Fruit fly (Drosophila melanogaster) whole organism, embryonic: ENCODE results near the gene EndoGI.

Experiments used
- Aef1 ChIP-seq: fragments of 200-800 bp; sonication (Bioruptor generic); IDR thresholded peaks from 3 replicates; pipeline ENCODE4 v1.3.6; 2022; ENCODE audit warnings: missing biosample characterization, missing genetic modification characterization
- B-H2 ChIP-seq: fragments of 200-800 bp; sonication (Bioruptor generic); optimal IDR thresholded peaks from 2 replicates; lab custom pipeline; 2018; ENCODE audit warnings: missing biosample characterization, mild to moderate bottlenecking, missing genetic modification characterization
- Bdp1 ChIP-seq: fragments of 200-800 bp; sonication (Bioruptor generic); optimal IDR thresholded peaks from 3 replicates; lab custom pipeline; 2016; ENCODE audit warnings: missing biosample characterization, missing genetic modification characterization
- CG10565 ChIP-seq: fragments of 200-800 bp; sonication (Bioruptor generic); optimal IDR thresholded peaks from 3 replicates; lab custom pipeline; 2016; ENCODE audit warnings: missing biosample characterization, mild to moderate bottlenecking, missing genetic modification characterization
- CG10654 ChIP-seq: fragments of 200-800 bp; sonication (Bioruptor generic); optimal IDR thresholded peaks from 2 replicates; lab custom pipeline; 2016; ENCODE audit warnings: missing biosample characterization, missing genetic modification characterization
- CG11504 ChIP-seq: fragments of 200-800 bp; sonication (Bioruptor generic); optimal IDR thresholded peaks from 3 replicates; lab custom pipeline; 2019; ENCODE audit warnings: missing biosample characterization, mild to moderate bottlenecking, missing genetic modification characterization, moderate library complexity
- CG12769 ChIP-seq: fragments of 200-800 bp; sonication (Bioruptor generic); optimal IDR thresholded peaks from 2 replicates; lab custom pipeline; 2019; ENCODE audit warnings: missing biosample characterization, mild to moderate bottlenecking, missing genetic modification characterization, moderate library complexity
- CG14014 ChIP-seq: fragments of 200-800 bp; sonication (Bioruptor generic); IDR thresholded peaks from 2 replicates; pipeline ENCODE4 v1.3.6; 2022; ENCODE audit warnings: missing biosample characterization, missing genetic modification characterization
- CG1529 ChIP-seq: fragments of 200-800 bp; sonication (Bioruptor generic); optimal IDR thresholded peaks from 3 replicates; lab custom pipeline; 2018; ENCODE audit warnings: missing biosample characterization, missing genetic modification characterization
- CG16779 ChIP-seq: fragments of 200-800 bp; sonication (Bioruptor generic); IDR thresholded peaks from 2 replicates; pipeline ENCODE4 v1.3.6; 2022; ENCODE audit warnings: missing biosample characterization, missing genetic modification characterization
- CG17186 ChIP-seq: fragments of 200-800 bp; sonication (Bioruptor generic); optimal IDR thresholded peaks from 3 replicates; lab custom pipeline; 2017; ENCODE audit warnings: missing biosample characterization, missing genetic modification reagents, missing genetic modification characterization
- CG17829 ChIP-seq: fragments of 200-800 bp; optimal IDR thresholded peaks from 2 replicates; lab custom pipeline; 2019; ENCODE audit warnings: missing biosample characterization, mild to moderate bottlenecking, missing genetic modification characterization, moderate library complexity
- CG31388 ChIP-seq: fragments of 200-800 bp; sonication (Bioruptor generic); optimal IDR thresholded peaks from 2 replicates; lab custom pipeline; 2016; ENCODE audit warnings: missing biosample characterization, missing genetic modification characterization
- CG34224 ChIP-seq: fragments of 200-800 bp; sonication (Bioruptor generic); IDR thresholded peaks from 3 replicates; pipeline ENCODE4 v1.3.6; 2022; ENCODE audit warnings: missing biosample characterization, missing genetic modification characterization; ENCODE audit not compliant: partially characterized antibody
- CG43689 ChIP-seq: fragments of 200-800 bp; sonication (Bioruptor generic); IDR thresholded peaks from 2 replicates; pipeline ENCODE4 v1.3.6; 2022; ENCODE audit warnings: missing biosample characterization, missing genetic modification characterization
- CG4424 ChIP-seq: fragments of 200-800 bp; sonication (Bioruptor generic); optimal IDR thresholded peaks from 3 replicates; lab custom pipeline; 2016; ENCODE audit warnings: missing biosample characterization, missing genetic modification characterization
- CG4730 ChIP-seq: fragments of 200-800 bp; sonication (Bioruptor generic); IDR thresholded peaks from 2 replicates; pipeline ENCODE4 v1.3.6; 2022; ENCODE audit warnings: missing biosample characterization, missing genetic modification characterization
- CG4820 ChIP-seq: fragments of 200-800 bp; sonication (Bioruptor generic); optimal IDR thresholded peaks from 3 replicates; lab custom pipeline; 2016; ENCODE audit warnings: missing biosample characterization, missing genetic modification characterization
- CG7928 ChIP-seq: fragments of 200-800 bp; sonication (Bioruptor generic); optimal IDR thresholded peaks from 2 replicates; lab custom pipeline; 2017; ENCODE audit warnings: missing biosample characterization, mild to moderate bottlenecking, missing genetic modification characterization
- CG8089 ChIP-seq: fragments of 200-800 bp; sonication (Bioruptor generic); optimal IDR thresholded peaks from 3 replicates; lab custom pipeline; 2016; ENCODE audit warnings: missing biosample characterization, missing genetic modification characterization
- Camta ChIP-seq: fragments of 200-800 bp; sonication (Bioruptor generic); optimal IDR thresholded peaks from 2 replicates; lab custom pipeline; 2016; ENCODE audit warnings: missing biosample characterization, missing genetic modification characterization
- Doc3 ChIP-seq: fragments of 200-800 bp; sonication (Bioruptor generic); IDR thresholded peaks from 3 replicates; pipeline ENCODE4 v1.3.6; 2022; ENCODE audit warnings: missing biosample characterization, missing genetic modification characterization; ENCODE audit not compliant: partially characterized antibody
- GATAe ChIP-seq: fragments of 200-800 bp; sonication (Bioruptor generic); conservative IDR thresholded peaks from 2 replicates; pipeline ENCODE4 v1.3.6; 2022; ENCODE audit warnings: missing biosample characterization, missing genetic modification characterization
- Hsf ChIP-seq: fragments of 200-800 bp; sonication (Bioruptor generic); optimal IDR thresholded peaks from 3 replicates; lab custom pipeline; 2016; ENCODE audit warnings: missing biosample characterization, missing genetic modification characterization
- Jarid2 ChIP-seq: fragments of 200-800 bp; sonication (Bioruptor generic); optimal IDR thresholded peaks from 3 replicates; lab custom pipeline; 2017; ENCODE audit warnings: mild to moderate bottlenecking, missing biosample characterization, missing genetic modification reagents, missing genetic modification characterization
- Lim3 ChIP-seq: fragments of 200-800 bp; sonication (Bioruptor generic); IDR thresholded peaks from 2 replicates; pipeline ENCODE4 v1.3.6; 2022; ENCODE audit warnings: missing biosample characterization, missing genetic modification characterization
- Lpt ChIP-seq: fragments of >200 bp; optimal IDR thresholded peaks from 2 replicates; lab custom pipeline; 2018; ENCODE audit warnings: missing biosample characterization, missing genetic modification characterization
- PHDP ChIP-seq: fragments of 200-800 bp; sonication (Bioruptor generic); optimal IDR thresholded peaks from 3 replicates; lab custom pipeline; 2018; ENCODE audit warnings: missing biosample characterization, mild to moderate bottlenecking, missing genetic modification characterization, moderate library complexity
- Side ChIP-seq: fragments of 200-800 bp; sonication (Bioruptor generic); optimal IDR thresholded peaks from 2 replicates; lab custom pipeline; 2016; ENCODE audit warnings: missing biosample characterization, missing genetic modification characterization
- Sry-β ChIP-seq: fragments of 200-800 bp; sonication (Bioruptor generic); optimal IDR thresholded peaks from 2 replicates; lab custom pipeline; 2018; ENCODE audit warnings: missing biosample characterization, mild to moderate bottlenecking, missing genetic modification characterization, moderate library complexity
- Sry-δ ChIP-seq: fragments of 200-800 bp; sonication (Bioruptor generic); optimal IDR thresholded peaks from 2 replicates; lab custom pipeline; 2016; ENCODE audit warnings: missing biosample characterization, missing genetic modification characterization
- ac ChIP-seq: fragments of 200-800 bp; sonication (Bioruptor generic); optimal IDR thresholded peaks from 3 replicates; lab custom pipeline; 2017; ENCODE audit warnings: missing biosample characterization, mild to moderate bottlenecking, missing genetic modification characterization
- ato ChIP-seq: fragments of 200-800 bp; sonication (Bioruptor generic); IDR thresholded peaks from 2 replicates; pipeline ENCODE4 v1.3.6; 2022; ENCODE audit warnings: missing biosample characterization, missing genetic modification characterization; ENCODE audit not compliant: partially characterized antibody
- ci ChIP-seq: fragments of 200-800 bp; sonication (Bioruptor generic); IDR thresholded peaks from 3 replicates; pipeline ENCODE4 v1.3.6; 2022; ENCODE audit warnings: missing biosample characterization, missing genetic modification characterization
- danr ChIP-seq: fragments of 200-800 bp; sonication (Bioruptor generic); IDR thresholded peaks from 2 replicates; pipeline ENCODE4 v1.3.6; 2022; ENCODE audit warnings: missing biosample characterization, missing genetic modification characterization
- exex ChIP-seq: fragments of 200-800 bp; sonication (Bioruptor generic); optimal IDR thresholded peaks from 4 replicates; lab custom pipeline; 2018; ENCODE audit warnings: missing biosample characterization, mild to moderate bottlenecking, missing genetic modification characterization, moderate library complexity
- fd64A ChIP-seq: fragments of 200-800 bp; sonication (Bioruptor generic); optimal IDR thresholded peaks from 3 replicates; lab custom pipeline; 2018; ENCODE audit warnings: missing biosample characterization, mild to moderate bottlenecking, missing genetic modification characterization
- fu2 ChIP-seq: fragments of 200-800 bp; sonication (Bioruptor generic); optimal IDR thresholded peaks from 2 replicates; lab custom pipeline; 2016; ENCODE audit warnings: missing biosample characterization, missing genetic modification characterization
- gem ChIP-seq: fragments of 200-800 bp; sonication (Bioruptor generic); optimal IDR thresholded peaks from 2 replicates; lab custom pipeline; 2019; ENCODE audit warnings: missing biosample characterization, mild to moderate bottlenecking, missing genetic modification characterization, moderate library complexity
- grn ChIP-seq: fragments of 200-800 bp; sonication (Bioruptor generic); optimal IDR thresholded peaks from 3 replicates; lab custom pipeline; 2017; ENCODE audit warnings: missing biosample characterization, missing genetic modification characterization
- lbe ChIP-seq: fragments of 200-800 bp; sonication (Bioruptor generic); optimal IDR thresholded peaks from 2 replicates; lab custom pipeline; 2016; ENCODE audit warnings: missing biosample characterization, mild to moderate bottlenecking, missing genetic modification characterization
- maf-S ChIP-seq: fragments of 200-800 bp; sonication (Bioruptor generic); optimal IDR thresholded peaks from 2 replicates; lab custom pipeline; 2016; ENCODE audit warnings: missing biosample characterization, missing genetic modification characterization
- nom ChIP-seq: fragments of 200-800 bp; sonication (Bioruptor generic); optimal IDR thresholded peaks from 2 replicates; lab custom pipeline; 2017; ENCODE audit warnings: missing biosample characterization, missing genetic modification characterization, mild to moderate bottlenecking, moderate library complexity, missing genetic modification reagents
- peb ChIP-seq: fragments of 200-800 bp; sonication (Bioruptor generic); IDR thresholded peaks from 2 replicates; pipeline ENCODE4 v1.3.6; 2022; ENCODE audit warnings: missing biosample characterization, missing genetic modification characterization
- pfk ChIP-seq: fragments of 200-800 bp; sonication (Bioruptor generic); optimal IDR thresholded peaks from 2 replicates; lab custom pipeline; 2018; ENCODE audit warnings: missing biosample characterization, mild to moderate bottlenecking, missing genetic modification characterization, moderate library complexity
- pho ChIP-seq: fragments of 200-800 bp; sonication (Bioruptor generic); optimal IDR thresholded peaks from 2 replicates; lab custom pipeline; 2016; ENCODE audit warnings: missing biosample characterization, missing genetic modification characterization
- pita ChIP-seq: fragments of 200-800 bp; sonication (Bioruptor generic); optimal IDR thresholded peaks from 2 replicates; lab custom pipeline; 2017; ENCODE audit warnings: missing biosample characterization, mild to moderate bottlenecking, missing genetic modification characterization
- schlank ChIP-seq: fragments of 200-800 bp; sonication (Bioruptor generic); optimal IDR thresholded peaks from 2 replicates; lab custom pipeline; 2018; ENCODE audit warnings: missing biosample characterization, mild to moderate bottlenecking, missing genetic modification characterization
- sim ChIP-seq: fragments of 200-800 bp; sonication (Bioruptor generic); IDR thresholded peaks from 2 replicates; pipeline ENCODE4 v1.3.6; 2022; ENCODE audit warnings: missing biosample characterization, missing genetic modification characterization
- stc ChIP-seq: fragments of 200-800 bp; sonication (Bioruptor generic); IDR thresholded peaks from 2 replicates; pipeline ENCODE4 v1.3.6; 2022; ENCODE audit warnings: missing biosample characterization, missing genetic modification characterization
- zfh2 ChIP-seq: fragments of 200-800 bp; sonication (Bioruptor generic); optimal IDR thresholded peaks from 2 replicates; lab custom pipeline; 2016; ENCODE audit warnings: missing biosample characterization, missing genetic modification characterization

EndoGI gene

dm6 chr2L:16279774-16280252, 22.3 kb downstream of the EndoGI start (continued):
- TF ChIP-seq schlank, result peak; percentile 45
- peak; percentile 94 for TF ChIP-seq CG17829 (tag; lab: Kevin White, UChicago)
- no peak for TF ChIP-seq ato (GFP tag; lab: Robert Waterston, UW)
- TF ChIP-seq CG7928 (GFP tag; lab: Kevin White, UChicago), result peak; percentile 36
- TF ChIP-seq maf-S (GFP tag; lab: Kevin White, UChicago), result peak; percentile 78
- TF ChIP-seq exex, result peak; percentile 41
- peak; percentile 92 for TF ChIP-seq Hsf
- peak; percentile 58 for TF ChIP-seq Lpt (GFP tag; lab: Kevin White, UChicago)
- peak; percentile 92 for TF ChIP-seq CG4820 (GFP tag; lab: Kevin White, UChicago)
- TF ChIP-seq stc (GFP tag; lab: Robert Waterston, UW), result peak; percentile 86
- TF ChIP-seq Camta (GFP tag; lab: Kevin White, UChicago), result peak; percentile 94
- TF ChIP-seq gem (tag; lab: Kevin White, UChicago), result peak; percentile 97
- TF ChIP-seq CG4424 (GFP tag; lab: Kevin White, UChicago), result peak; percentile 95
- peak; percentile 96 for TF ChIP-seq CG11504 (tag; lab: Kevin White, UChicago)
- peak; percentile 81 for TF ChIP-seq fd64A (GFP tag; lab: Kevin White, UChicago)
- peak; percentile 83 for TF ChIP-seq ac
- no peak for TF ChIP-seq B-H2 (GFP tag; lab: Kevin White, UChicago)
- no peak for TF ChIP-seq CG14014
- TF ChIP-seq CG8089 (GFP tag; lab: Kevin White, UChicago), result peak; percentile 81
- peak; percentile 71 for TF ChIP-seq CG4730 (GFP tag; lab: Robert Waterston, UW)
- TF ChIP-seq nom (GFP tag; lab: Kevin White, UChicago), result peak; percentile 30
- no peak for TF ChIP-seq Doc3 (GFP tag; lab: Robert Waterston, UW)
- peak; percentile 45 for TF ChIP-seq CG10565 (GFP tag; lab: Kevin White, UChicago)
- peak; percentile 40 for TF ChIP-seq pfk (GFP tag; lab: Kevin White, UChicago)
- peak; percentile 62 for TF ChIP-seq fu2 (GFP tag; lab: Kevin White, UChicago)
- peak; percentile 57; the same call in 1 of the 2 replicates for TF ChIP-seq sim (GFP tag; lab: Robert Waterston, UW)
- peak; percentile 56 for TF ChIP-seq Bdp1 (GFP tag; lab: Kevin White, UChicago)
- TF ChIP-seq CG12769 (tag; lab: Kevin White, UChicago), result peak; percentile 73
- TF ChIP-seq Aef1 (GFP tag; lab: Robert Waterston, UW), result peak; percentile 56; the same call in 2 of the 3 replicates
- peak; percentile 94 for TF ChIP-seq PHDP (tag; lab: Kevin White, UChicago)
- peak; percentile 40 for TF ChIP-seq pho (GFP tag; lab: Kevin White, UChicago)
- TF ChIP-seq Side (GFP tag; lab: Kevin White, UChicago), result peak; percentile 83
- peak; percentile 60 for TF ChIP-seq grn (GFP tag; lab: Kevin White, UChicago)
- 0 out of 2 replicates have a peak, but pooled peaks have one; percentile 10 for TF ChIP-seq CG43689
- peak; percentile 92 for TF ChIP-seq CG1529 (GFP tag; lab: Kevin White, UChicago)
- TF ChIP-seq pita, result no peak
- peak; percentile 3 for TF ChIP-seq zfh2 (GFP tag; lab: Kevin White, UChicago)
- TF ChIP-seq ci (GFP tag; lab: Robert Waterston, UW), result peak; percentile 86
- TF ChIP-seq Jarid2 (GFP tag; lab: Kevin White, UChicago), result peak; percentile 73
- TF ChIP-seq CG10654, result peak; percentile 92
- peak; percentile 80 for TF ChIP-seq peb (GFP tag; lab: Robert Waterston, UW)
- TF ChIP-seq Lim3 (GFP tag; lab: Robert Waterston, UW), result peak; percentile 55
- peak; percentile 12; the same call in 1 of the 3 replicates for TF ChIP-seq CG34224 (GFP tag; lab: Robert Waterston, UW)
- TF ChIP-seq CG16779 (GFP tag; lab: Robert Waterston, UW), result no peak
- peak; percentile 78 for TF ChIP-seq danr
- peak; percentile 29 for TF ChIP-seq Sry-δ (GFP tag; lab: Kevin White, UChicago)
- TF ChIP-seq lbe (GFP tag; lab: Kevin White, UChicago), result peak; percentile 27
- no peak for TF ChIP-seq GATAe (GFP tag; lab: Robert Waterston, UW)
- TF ChIP-seq Sry-β (GFP tag; lab: Kevin White, UChicago), result peak; percentile 59
- TF ChIP-seq CG17186 (GFP tag; lab: Kevin White, UChicago), result peak; percentile 68
- peak; percentile 64 for TF ChIP-seq CG31388 (GFP tag; lab: Kevin White, UChicago)
